Fruit fly (Drosophila melanogaster): ENCODE results near the gene CG33272.

Gene CG33272

dm6 chr3L:11528397-11528923 lies 18.1 kb upstream of the CG33272 start (continued):
- no peak for TF ChIP-seq cg (GFP tag; optimal IDR thresholded peaks at IDR 0.05)
- TF ChIP-seq Hr78 (GFP tag; optimal IDR thresholded peaks at IDR 0.05) = no peak
- TF ChIP-seq CG3281 (GFP tag; optimal IDR thresholded peaks at IDR 0.05) = peak; percentile 30
- TF ChIP-seq Nf-YA (GFP tag; IDR thresholded peaks at IDR 0.05) = peak; percentile 16; the same call in 1 of the 2 replicates
- TF ChIP-seq twi (tag; optimal IDR thresholded peaks at IDR 0.05) = no peak
- TF ChIP-seq slp2 (GFP tag; optimal IDR thresholded peaks at IDR 0.05) = no peak
- no peak for TF ChIP-seq ato (GFP tag; IDR thresholded peaks at IDR 0.05; ENCODE audit: partially characterized antibody)
- TF ChIP-seq grn (GFP tag; optimal IDR thresholded peaks at IDR 0.05) = peak; percentile 51
- TF ChIP-seq CG31365 (tag; optimal IDR thresholded peaks at IDR 0.05) = peak; percentile 6
- no peak for TF ChIP-seq Lhr (GFP tag; optimal IDR thresholded peaks at IDR 0.05)
- TF ChIP-seq crol (GFP tag; IDR thresholded peaks at IDR 0.05) = no peak
- peak; percentile 42 for TF ChIP-seq Meics (GFP tag; optimal IDR thresholded peaks at IDR 0.05)
- TF ChIP-seq CG18619 (GFP tag; optimal IDR thresholded peaks at IDR 0.05) = peak; percentile 3
- TF ChIP-seq unc-4 (GFP tag; IDR thresholded peaks at IDR 0.05; ENCODE audit: partially characterized antibody) = no peak
- TF ChIP-seq CG1602 (GFP tag; optimal IDR thresholded peaks at IDR 0.05) = no peak
- no peak for TF ChIP-seq tll (GFP tag; optimal IDR thresholded peaks at IDR 0.05)
- peak; percentile 23 for TF ChIP-seq caup (GFP tag; optimal IDR thresholded peaks at IDR 0.05; ENCODE audit: severe bottlenecking)
- TF ChIP-seq H15 (GFP tag; IDR thresholded peaks at IDR 0.05) = 0 out of 3 replicates have a peak, but pooled peaks have one; percentile 23
- peak in 1 of 2 experiments; percentile 43 for TF ChIP-seq Pdp1 (GFP tag; optimal IDR thresholded peaks at IDR 0.05)
- TF ChIP-seq dimm (GFP tag; IDR thresholded peaks at IDR 0.05) = no peak
- TF ChIP-seq Med (GFP tag) = peak; percentile 32
- TF ChIP-seq jing (GFP tag; optimal IDR thresholded peaks at IDR 0.05) = no peak
- no peak for TF ChIP-seq HLH54F (GFP tag; optimal IDR thresholded peaks at IDR 0.05)
- TF ChIP-seq CG31224 (GFP tag; IDR thresholded peaks at IDR 0.05) = no peak
- TF ChIP-seq mirr (GFP tag; optimal IDR thresholded peaks at IDR 0.05) = peak; percentile 94
- TF ChIP-seq crc (GFP tag; optimal IDR thresholded peaks at IDR 0.05) = no peak
- TF ChIP-seq CG18764 (GFP tag; optimal IDR thresholded peaks at IDR 0.05) = no peak
- TF ChIP-seq Ptx1 (GFP tag; IDR thresholded peaks at IDR 0.05) = no peak
- no peak for TF ChIP-seq CG3838 (GFP tag; optimal IDR thresholded peaks at IDR 0.05)
- TF ChIP-seq CG10979 (tag; optimal IDR thresholded peaks at IDR 0.05) = no peak
- no peak for TF ChIP-seq Elba2 (GFP tag; optimal IDR thresholded peaks at IDR 0.05)
- TF ChIP-seq sob (GFP tag; IDR thresholded peaks at IDR 0.05) = no peak
- TF ChIP-seq gsb-n (tag; optimal IDR thresholded peaks at IDR 0.05) = no peak
- TF ChIP-seq CG11560 (tag; IDR thresholded peaks at IDR 0.05) = no peak
- TF ChIP-seq CG12299 (tag; optimal IDR thresholded peaks at IDR 0.05) = peak; percentile 16
- peak; percentile 37; the same call in 1 of the 2 replicates for TF ChIP-seq CG14014 (GFP tag; IDR thresholded peaks at IDR 0.05)
- peak; percentile 61 for TF ChIP-seq CG13296 (GFP tag; optimal IDR thresholded peaks at IDR 0.05)
- no peak for TF ChIP-seq CG8765 (GFP tag; IDR thresholded peaks at IDR 0.05)
- TF ChIP-seq GATAe (GFP tag; conservative IDR thresholded peaks at IDR 0.05) = peak; percentile 45; the same call in 1 of the 2 replicates
- TF ChIP-seq disco-r (GFP tag; optimal IDR thresholded peaks at IDR 0.05) = no peak
- no peak for TF ChIP-seq CG9215 (GFP tag; IDR thresholded peaks at IDR 0.05)
- peak; percentile 1 for TF ChIP-seq CG12744 (GFP tag; optimal IDR thresholded peaks at IDR 0.05)
- no peak for TF ChIP-seq Atf3 (GFP tag; optimal IDR thresholded peaks at IDR 0.05)
- TF ChIP-seq gcm2 (GFP tag; optimal IDR thresholded peaks at IDR 0.05) = no peak
- no peak for TF ChIP-seq slou (GFP tag; optimal IDR thresholded peaks at IDR 0.05)
- no peak for TF ChIP-seq CG8290 (GFP tag; optimal IDR thresholded peaks at IDR 0.05)
- peak in 1 of 2 experiments; percentile 21 for TF ChIP-seq CG8290 (tag; optimal IDR thresholded peaks at IDR 0.05)
- no peak for TF ChIP-seq CG11247 (GFP tag; IDR thresholded peaks at IDR 0.05)
- no peak for TF ChIP-seq dysf (GFP tag; IDR thresholded peaks at IDR 0.05)
- peak; percentile 16 for TF ChIP-seq CG5180 (GFP tag; optimal IDR thresholded peaks at IDR 0.05)
- peak; percentile 42 for TF ChIP-seq CG12071 (GFP tag; optimal IDR thresholded peaks at IDR 0.05)
